Worm (Caenorhabditis elegans): Measurements from ENCODE around the gene F26F2.13.

ce11 chrV:20604606-20605155 is 40.5 kb downstream of the F26F2.13 start, which contains the start of gene ttr-57:
- no peak for TF ChIP-seq dao-5 (tag; optimal IDR thresholded peaks at IDR 0.05)
- TF ChIP-seq W03F9.2 (tag; optimal IDR thresholded peaks at IDR 0.05): no peak
- no peak for TF ChIP-seq him-1 (tag; optimal IDR thresholded peaks at IDR 0.05)
